Fruit fly (Drosophila melanogaster) whole organism, embryonic: ENCODE measurements around the gene Cul6.

ENCODE experiments used
- Adf1 ChIP-seq: fragments of 200-800 bp; sonication (Bioruptor generic); IDR thresholded peaks from 2 replicates; pipeline ENCODE4 v1.3.6; 2022; ENCODE audit warnings: missing biosample characterization, missing genetic modification characterization
- Atf6 ChIP-seq: fragments of 200-800 bp; sonication (Bioruptor generic); IDR thresholded peaks from 2 replicates; pipeline ENCODE4 v1.3.6; 2022; ENCODE audit warnings: missing biosample characterization, missing genetic modification characterization
- CG1024 ChIP-seq: fragments of 200-800 bp; sonication (Bioruptor generic); IDR thresholded peaks from 2 replicates; pipeline ENCODE4 v1.3.6; 2022; ENCODE audit warnings: missing biosample characterization, missing genetic modification characterization
- CG10431 ChIP-seq: fragments of 200-800 bp; sonication (Bioruptor generic); optimal IDR thresholded peaks from 3 replicates; lab custom pipeline; 2018; ENCODE audit warnings: missing biosample characterization, mild to moderate bottlenecking, missing genetic modification characterization
- CG11504 ChIP-seq: fragments of 200-800 bp; sonication (Bioruptor generic); optimal IDR thresholded peaks from 3 replicates; lab custom pipeline; 2019; ENCODE audit warnings: missing biosample characterization, mild to moderate bottlenecking, missing genetic modification characterization, moderate library complexity
- CG11723 ChIP-seq: fragments of 200-800 bp; sonication (Bioruptor generic); optimal IDR thresholded peaks from 2 replicates; lab custom pipeline; 2017; ENCODE audit warnings: missing biosample characterization, mild to moderate bottlenecking, missing genetic modification characterization
- CG16779 ChIP-seq: fragments of 200-800 bp; sonication (Bioruptor generic); IDR thresholded peaks from 2 replicates; pipeline ENCODE4 v1.3.6; 2022; ENCODE audit warnings: missing biosample characterization, missing genetic modification characterization
- CG16813 ChIP-seq: fragments of 200-800 bp; sonication (Bioruptor generic); IDR thresholded peaks from 3 replicates; pipeline ENCODE4 v1.3.6; 2022; ENCODE audit warnings: missing biosample characterization, missing genetic modification characterization; ENCODE audit not compliant: partially characterized antibody
- CG17361 ChIP-seq: fragments of 200-800 bp; sonication (Bioruptor generic); IDR thresholded peaks from 3 replicates; pipeline ENCODE4 v1.3.6; 2022; ENCODE audit warnings: missing biosample characterization, missing genetic modification characterization
- CG17612 ChIP-seq: fragments of 200-800 bp; sonication (Bioruptor generic); IDR thresholded peaks from 2 replicates; pipeline ENCODE4 v1.3.6; 2022; ENCODE audit warnings: missing biosample characterization, missing genetic modification characterization
- CG17912 ChIP-seq: fragments of 200-800 bp; sonication (Bioruptor generic); optimal IDR thresholded peaks from 2 replicates; lab custom pipeline; 2018; ENCODE audit warnings: missing biosample characterization, mild to moderate bottlenecking, missing genetic modification characterization
- CG18599 ChIP-seq: fragments of 200-800 bp; sonication (Bioruptor generic); optimal IDR thresholded peaks from 3 replicates; lab custom pipeline; 2017; ENCODE audit warnings: missing biosample characterization, missing genetic modification characterization, mild to moderate bottlenecking, moderate library complexity, missing genetic modification reagents
- CG32767 ChIP-seq: fragments of 200-800 bp; sonication (Bioruptor generic); IDR thresholded peaks from 2 replicates; pipeline ENCODE4 v1.3.6; 2022; ENCODE audit warnings: missing biosample characterization, missing genetic modification characterization
- CG3407 ChIP-seq: fragments of 200-800 bp; sonication (Bioruptor generic); optimal IDR thresholded peaks from 2 replicates; lab custom pipeline; 2018; ENCODE audit warnings: missing biosample characterization, mild to moderate bottlenecking, missing genetic modification characterization
- CG34422 ChIP-seq: fragments of 200-800 bp; sonication (Bioruptor generic); IDR thresholded peaks from 3 replicates; pipeline ENCODE4 v1.3.6; 2022; ENCODE audit warnings: missing biosample characterization, missing genetic modification characterization
- CG3995 ChIP-seq: fragments of 200-800 bp; sonication (Bioruptor generic); optimal IDR thresholded peaks from 3 replicates; lab custom pipeline; 2016; ENCODE audit warnings: missing biosample characterization, missing genetic modification characterization
- CG6791 ChIP-seq: fragments of 200-800 bp; sonication (Bioruptor generic); IDR thresholded peaks from 3 replicates; pipeline ENCODE4 v1.3.6; 2022; ENCODE audit warnings: missing biosample characterization, missing genetic modification characterization; ENCODE audit not compliant: partially characterized antibody
- CG7987 ChIP-seq: fragments of 200-800 bp; sonication (Bioruptor generic); optimal IDR thresholded peaks from 2 replicates; lab custom pipeline; 2018; ENCODE audit warnings: missing biosample characterization, mild to moderate bottlenecking, missing genetic modification characterization, moderate library complexity
- CG9609 ChIP-seq: fragments of 200-800 bp; sonication (Bioruptor generic); optimal IDR thresholded peaks from 3 replicates; lab custom pipeline; 2016; ENCODE audit warnings: missing biosample characterization, missing genetic modification characterization
- CoRest ChIP-seq: fragments of 200-800 bp; sonication (Bioruptor generic); optimal IDR thresholded peaks from 3 replicates; lab custom pipeline; 2018; ENCODE audit warnings: missing biosample characterization, mild to moderate bottlenecking, missing genetic modification characterization, moderate library complexity
- Dip2 ChIP-seq: fragments of 200-800 bp; sonication (Bioruptor generic); IDR thresholded peaks from 2 replicates; pipeline ENCODE4 v1.3.6; 2022; ENCODE audit warnings: missing biosample characterization, missing genetic modification characterization
- Elba2 ChIP-seq: fragments of 200-800 bp; sonication (Bioruptor generic); optimal IDR thresholded peaks from 3 replicates; lab custom pipeline; 2016; ENCODE audit warnings: missing biosample characterization, missing genetic modification characterization
- Ets65A ChIP-seq: fragments of 200-800 bp; sonication (Bioruptor generic); peaks from one replicate; lab custom pipeline; 2016; ENCODE audit warnings: missing biosample characterization, missing genetic modification characterization
- HmgD ChIP-seq: fragments of 200-800 bp; sonication (Bioruptor generic); optimal IDR thresholded peaks from 3 replicates; lab custom pipeline; 2016; ENCODE audit warnings: missing biosample characterization, missing genetic modification characterization
- Hmx ChIP-seq: fragments of 200-800 bp; sonication (Bioruptor generic); optimal IDR thresholded peaks from 2 replicates; lab custom pipeline; 2016; ENCODE audit warnings: missing biosample characterization, missing genetic modification characterization
- MBD-R2 ChIP-seq: fragments of 200-800 bp; sonication (Bioruptor generic); IDR thresholded peaks from 2 replicates; pipeline ENCODE4 v1.3.6; 2022; ENCODE audit warnings: missing biosample characterization, missing genetic modification characterization
- NFAT ChIP-seq: fragments of 200-800 bp; sonication (Bioruptor generic); IDR thresholded peaks from 2 replicates; pipeline ENCODE4 v1.3.6; 2022; ENCODE audit warnings: missing biosample characterization, missing genetic modification characterization
- Oli ChIP-seq: fragments of 200-800 bp; sonication (Bioruptor generic); optimal IDR thresholded peaks from 2 replicates; lab custom pipeline; 2018; ENCODE audit warnings: missing biosample characterization, mild to moderate bottlenecking, missing genetic modification characterization, moderate library complexity
- Pdp1 ChIP-seq, 2 experiments: fragments of 200-800 bp; sonication (Bioruptor generic); optimal IDR thresholded peaks; 3 replicates each; lab custom pipeline; 2016; ENCODE audit warnings: missing biosample characterization in 2 of 2, missing genetic modification characterization in 2 of 2, mild to moderate bottlenecking in 1 of 2, moderate library complexity in 1 of 2
- Trl ChIP-seq, 3 experiments: fragments of >200 bp in 2 of 3; fragments of 200-800 bp in 1 of 3; sonication (Bioruptor generic) in 1 of 3; optimal IDR thresholded peaks; 2 replicates in 1 of 3; 3 replicates in 2 of 3; lab custom pipeline; 2016 to 2017; ENCODE audit warnings: missing biosample characterization in 1 of 3, missing genetic modification characterization in 1 of 3
- Usf ChIP-seq: fragments of 200-800 bp; sonication (Bioruptor generic); optimal IDR thresholded peaks from 2 replicates; lab custom pipeline; 2017; ENCODE audit warnings: missing genotype, missing biosample characterization, missing genetic modification characterization
- aop ChIP-seq: fragments of 200-800 bp; sonication (Bioruptor generic); IDR thresholded peaks from 2 replicates; pipeline ENCODE4 v1.3.6; 2022; ENCODE audit warnings: missing biosample characterization, missing genetic modification characterization
- ato ChIP-seq: fragments of 200-800 bp; sonication (Bioruptor generic); IDR thresholded peaks from 2 replicates; pipeline ENCODE4 v1.3.6; 2022; ENCODE audit warnings: missing biosample characterization, missing genetic modification characterization; ENCODE audit not compliant: partially characterized antibody
- az2 ChIP-seq: fragments of 200-800 bp; sonication (Bioruptor generic); optimal IDR thresholded peaks from 3 replicates; lab custom pipeline; 2016; ENCODE audit warnings: missing biosample characterization, missing genetic modification characterization
- danr ChIP-seq: fragments of 200-800 bp; sonication (Bioruptor generic); IDR thresholded peaks from 2 replicates; pipeline ENCODE4 v1.3.6; 2022; ENCODE audit warnings: missing biosample characterization, missing genetic modification characterization
- fd3F ChIP-seq: fragments of 200-800 bp; sonication (Bioruptor generic); optimal IDR thresholded peaks from 2 replicates; lab custom pipeline; 2018; ENCODE audit warnings: missing biosample characterization, mild to moderate bottlenecking, missing genetic modification characterization, moderate library complexity
- fd96Cb ChIP-seq: fragments of 200-800 bp; sonication (Bioruptor generic); optimal IDR thresholded peaks from 2 replicates; lab custom pipeline; 2018; ENCODE audit warnings: missing biosample characterization, mild to moderate bottlenecking, missing genetic modification characterization, moderate library complexity
- ftz-f1 ChIP-seq: fragments of 200-800 bp; sonication (Bioruptor generic); optimal IDR thresholded peaks from 2 replicates; lab custom pipeline; 2016; ENCODE audit warnings: missing biosample characterization, missing genetic modification characterization
- gsb ChIP-seq: fragments of 200-800 bp; sonication (Bioruptor generic); IDR thresholded peaks from 2 replicates; pipeline ENCODE4 v1.3.6; 2022; ENCODE audit warnings: missing biosample characterization, missing genetic modification characterization
- lilli ChIP-seq: fragments of 200-800 bp; sonication (Bioruptor generic); optimal IDR thresholded peaks from 3 replicates; lab custom pipeline; 2016; ENCODE audit warnings: missing biosample characterization, missing genetic modification characterization
- nau ChIP-seq: fragments of 200-800 bp; sonication (Bioruptor generic); optimal IDR thresholded peaks from 3 replicates; lab custom pipeline; 2017; ENCODE audit warnings: missing biosample characterization, mild to moderate bottlenecking, missing genetic modification characterization, missing genetic modification reagents
- nerfin-2 ChIP-seq: fragments of 200-800 bp; sonication (Bioruptor generic); IDR thresholded peaks from 2 replicates; pipeline ENCODE4 v1.3.6; 2022; ENCODE audit warnings: missing biosample characterization, missing genetic modification characterization; ENCODE audit not compliant: partially characterized antibody
- repo ChIP-seq: fragments of 200-800 bp; sonication (Bioruptor generic); optimal IDR thresholded peaks from 2 replicates; lab custom pipeline; 2016; ENCODE audit warnings: missing biosample characterization, missing genetic modification characterization
- sc ChIP-seq, 3 experiments: fragments of >200 bp in 2 of 3; fragments of 200-800 bp in 1 of 3; sonication (Bioruptor generic) in 1 of 3; optimal IDR thresholded peaks; 2 replicates in 2 of 3; 3 replicates in 1 of 3; lab custom pipeline; 2017; ENCODE audit warnings: mild to moderate bottlenecking in 1 of 3, missing biosample characterization in 1 of 3, missing genetic modification characterization in 1 of 3, missing genetic modification reagents in 1 of 3
- slp2 ChIP-seq: fragments of 200-800 bp; sonication (Bioruptor generic); optimal IDR thresholded peaks from 2 replicates; lab custom pipeline; 2016; ENCODE audit warnings: missing biosample characterization, missing genetic modification characterization
- sna ChIP-seq: fragments of 200-800 bp; sonication (Bioruptor generic); IDR thresholded peaks from 2 replicates; pipeline ENCODE4 v1.3.6; 2022; ENCODE audit warnings: missing biosample characterization, missing genetic modification characterization; ENCODE audit not compliant: partially characterized antibody
- so ChIP-seq: fragments of 200-800 bp; sonication (Bioruptor generic); IDR thresholded peaks from 3 replicates; pipeline ENCODE4 v1.3.6; 2022; ENCODE audit warnings: missing biosample characterization, missing genetic modification characterization
- sqz ChIP-seq: fragments of 200-800 bp; sonication (Bioruptor generic); optimal IDR thresholded peaks from 3 replicates; lab custom pipeline; 2018; ENCODE audit warnings: missing biosample characterization, mild to moderate bottlenecking, missing genetic modification characterization
- ssp ChIP-seq: fragments of 200-800 bp; sonication (Bioruptor generic); IDR thresholded peaks from 2 replicates; pipeline ENCODE4 v1.3.6; 2022; ENCODE audit warnings: missing biosample characterization, missing genetic modification characterization
- stwl ChIP-seq: fragments of 200-800 bp; sonication (Bioruptor generic); optimal IDR thresholded peaks from 3 replicates; lab custom pipeline; 2018; ENCODE audit warnings: missing biosample characterization, mild to moderate bottlenecking, missing genetic modification characterization, moderate library complexity
- tup ChIP-seq: fragments of 200-800 bp; sonication (Bioruptor generic); optimal IDR thresholded peaks from 2 replicates; lab custom pipeline; 2016; ENCODE audit warnings: missing biosample characterization, mild to moderate bottlenecking, missing genetic modification characterization, moderate library complexity

The Cul6 gene

DNA sequence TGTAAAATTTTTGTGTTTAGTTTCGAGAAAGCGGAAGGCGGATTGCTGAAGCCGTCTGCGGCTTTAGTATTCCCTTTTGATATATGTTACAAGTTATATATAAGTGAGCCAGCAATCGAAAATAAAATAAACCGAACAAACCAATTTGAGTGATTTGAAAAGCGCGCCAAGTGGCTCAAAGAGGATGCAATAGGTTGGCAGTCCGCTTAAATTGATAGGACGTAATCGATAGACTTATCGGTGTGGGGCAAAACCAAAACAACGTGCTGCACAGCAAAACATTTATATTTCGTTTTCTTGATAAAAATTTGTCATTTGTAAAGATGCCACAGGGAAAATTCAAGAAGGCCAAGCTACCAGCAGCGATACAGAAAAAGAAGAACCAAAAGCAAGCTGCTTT, 35.3 kb upstream of the Cul6 start, which contains the start of gene CG11279 (continued):
- TF ChIP-seq CG17612 (GFP tag; lab: Robert Waterston, UW): no peak
- no peak for TF ChIP-seq ftz-f1 (GFP tag; lab: Kevin White, UChicago)
- TF ChIP-seq CG18599 (GFP tag; lab: Kevin White, UChicago): no peak
- TF ChIP-seq CG17912 (GFP tag; lab: Kevin White, UChicago): no peak
- no peak for TF ChIP-seq CoRest
- TF ChIP-seq Trl (optimal IDR thresholded peaks at IDR 0.05; lab: Kevin White, UChicago): no peak
- no peak for TF ChIP-seq Trl (GFP tag; optimal IDR thresholded peaks at IDR 0.05; lab: Kevin White, UChicago)
- TF ChIP-seq Ets65A: no peak
- TF ChIP-seq CG3995 (GFP tag; lab: Kevin White, UChicago): no peak
- no peak for TF ChIP-seq lilli (GFP tag; lab: Kevin White, UChicago)
- TF ChIP-seq CG32767: no peak
- TF ChIP-seq slp2 (GFP tag; lab: Kevin White, UChicago): no peak
- TF ChIP-seq CG11504: no peak
- TF ChIP-seq CG6791 (GFP tag; lab: Robert Waterston, UW): peak; percentile 73
- TF ChIP-seq NFAT (GFP tag; lab: Robert Waterston, UW): no peak
- TF ChIP-seq CG1024 (GFP tag; lab: Robert Waterston, UW): no peak
- TF ChIP-seq fd3F (GFP tag; lab: Kevin White, UChicago): no peak
- TF ChIP-seq nerfin-2 (GFP tag; lab: Robert Waterston, UW): peak; percentile 80
- no peak for TF ChIP-seq CG9609 (GFP tag; lab: Kevin White, UChicago)
- TF ChIP-seq sc (optimal IDR thresholded peaks at IDR 0.05; lab: Kevin White, UChicago): no peak
- TF ChIP-seq sc (GFP tag; optimal IDR thresholded peaks at IDR 0.05; lab: Kevin White, UChicago): no peak
- no peak for TF ChIP-seq Pdp1 (GFP tag; optimal IDR thresholded peaks at IDR 0.05; lab: Kevin White, UChicago)
- no peak for TF ChIP-seq CG7987 (GFP tag; lab: Kevin White, UChicago)
- peak; percentile 61; the same call in 1 of the 2 replicates for TF ChIP-seq MBD-R2 (GFP tag; lab: Robert Waterston, UW)
- peak; percentile 53 for TF ChIP-seq stwl (tag; lab: Kevin White, UChicago)
- no peak for TF ChIP-seq CG10431
- no peak for TF ChIP-seq repo (GFP tag; lab: Kevin White, UChicago)
- no peak for TF ChIP-seq CG11723 (GFP tag; lab: Kevin White, UChicago)
- no peak for TF ChIP-seq Hmx
- TF ChIP-seq Usf (GFP tag; lab: Kevin White, UChicago): no peak
- no peak for TF ChIP-seq so (GFP tag; lab: Robert Waterston, UW)
- TF ChIP-seq Dip2 (GFP tag; lab: Robert Waterston, UW): no peak
- TF ChIP-seq CG34422: no peak
- no peak for TF ChIP-seq danr (GFP tag; lab: Robert Waterston, UW)
- no peak for TF ChIP-seq Elba2 (GFP tag; lab: Kevin White, UChicago)
- TF ChIP-seq Atf6 (GFP tag; lab: Robert Waterston, UW): no peak
- no peak for TF ChIP-seq Adf1 (GFP tag; lab: Robert Waterston, UW)
- peak; percentile 54; the same call in 1 of the 2 replicates for TF ChIP-seq sna
- TF ChIP-seq CG3407: no peak
- TF ChIP-seq tup (GFP tag; lab: Kevin White, UChicago): no peak
- TF ChIP-seq CG16779 (GFP tag; lab: Robert Waterston, UW): no peak
- TF ChIP-seq Oli (tag; lab: Kevin White, UChicago): no peak
- TF ChIP-seq HmgD: no peak
- TF ChIP-seq ssp (GFP tag; lab: Robert Waterston, UW): no peak
- no peak for TF ChIP-seq fd96Cb (tag; lab: Kevin White, UChicago)
- TF ChIP-seq ato (GFP tag; lab: Robert Waterston, UW): peak; percentile 75
- no peak for TF ChIP-seq nau (GFP tag; lab: Kevin White, UChicago)
- peak; percentile 68 for TF ChIP-seq CG16813 (GFP tag; lab: Robert Waterston, UW)
- TF ChIP-seq gsb (GFP tag; lab: Robert Waterston, UW): no peak
- no peak for TF ChIP-seq CG17361 (GFP tag; lab: Robert Waterston, UW)
- no peak for TF ChIP-seq aop (GFP tag; lab: Robert Waterston, UW)
- TF ChIP-seq az2: no peak
- no peak for TF ChIP-seq sqz
